Fruit fly (Drosophila melanogaster) whole organism, prepupa: ENCODE results near the gene Myo10A.

Source experiments
- CG10669 ChIP-seq: fragments of 200-800 bp; sonication (Bioruptor generic); optimal IDR thresholded peaks from 3 replicates; lab custom pipeline; 2018; ENCODE audit warnings: missing biosample characterization, mild to moderate bottlenecking, missing genetic modification characterization, moderate library complexity
- CG1621 ChIP-seq: fragments of 200-800 bp; sonication (Bioruptor generic); optimal IDR thresholded peaks from 3 replicates; lab custom pipeline; 2018; ENCODE audit warnings: missing biosample characterization, mild to moderate bottlenecking, missing genetic modification characterization
- CG6163 ChIP-seq: fragments of 200-800 bp; sonication (Bioruptor generic); IDR thresholded peaks from 3 replicates; pipeline ENCODE4 v1.3.6; 2022; ENCODE audit warnings: missing biosample characterization, missing genetic modification characterization
- CG7368 ChIP-seq: fragments of 200-800 bp; sonication (Bioruptor generic); optimal IDR thresholded peaks from 3 replicates; lab custom pipeline; 2016; ENCODE audit warnings: missing biosample characterization, missing genetic modification characterization
- CG9139 ChIP-seq: fragments of 200-800 bp; sonication (Bioruptor generic); optimal IDR thresholded peaks from 3 replicates; lab custom pipeline; 2017; ENCODE audit warnings: missing biosample characterization, mild to moderate bottlenecking, missing genetic modification characterization
- Ets21C ChIP-seq: fragments of 200-800 bp; sonication (Bioruptor generic); optimal IDR thresholded peaks from 3 replicates; lab custom pipeline; 2016; ENCODE audit warnings: missing biosample characterization, missing genetic modification characterization
- Hr38 ChIP-seq: sonication (Bioruptor generic); optimal IDR thresholded peaks from 2 replicates; lab custom pipeline; 2016; ENCODE audit warnings: missing biosample characterization, missing genetic modification characterization
- OdsH ChIP-seq: fragments of 200-800 bp; sonication (Bioruptor generic); optimal IDR thresholded peaks from 3 replicates; lab custom pipeline; 2016; ENCODE audit warnings: missing biosample characterization, missing genetic modification characterization
- achi ChIP-seq: fragments of 200-800 bp; sonication (Bioruptor generic); optimal IDR thresholded peaks from 3 replicates; lab custom pipeline; 2016; ENCODE audit warnings: missing biosample characterization, missing genetic modification characterization
- eg ChIP-seq: fragments of 200-800 bp; sonication (Bioruptor generic); IDR thresholded peaks from 3 replicates; pipeline ENCODE4 v1.3.6; 2022; ENCODE audit warnings: missing biosample characterization, missing genetic modification characterization
- fd59A ChIP-seq: fragments of 200-800 bp; sonication (Bioruptor generic); optimal IDR thresholded peaks from 2 replicates; lab custom pipeline; 2017; ENCODE audit warnings: missing biosample characterization, mild to moderate bottlenecking, missing genetic modification characterization, missing genetic modification reagents
- fkh ChIP-seq: fragments of 200-800 bp; sonication (Bioruptor generic); optimal IDR thresholded peaks from 3 replicates; lab custom pipeline; 2017; ENCODE audit warnings: missing biosample characterization, mild to moderate bottlenecking, missing genetic modification characterization, moderate library complexity
- lz ChIP-seq: fragments of 200-800 bp; sonication (Bioruptor generic); optimal IDR thresholded peaks from 3 replicates; lab custom pipeline; 2016; ENCODE audit warnings: missing biosample characterization, missing genetic modification characterization
- ss ChIP-seq, 2 experiments: fragments of 200-800 bp; sonication (Bioruptor generic); optimal IDR thresholded peaks; 2 replicates in 1 of 2; 3 replicates in 1 of 2; lab custom pipeline; 2017 to 2018; ENCODE audit warnings: mild to moderate bottlenecking in 2 of 2, missing biosample characterization in 2 of 2, missing genetic modification characterization in 2 of 2, moderate library complexity in 1 of 2

- no peak for TF ChIP-seq fkh (GFP tag; lab: Kevin White, UChicago)
- no peak for TF ChIP-seq CG10669 (GFP tag; lab: Kevin White, UChicago)
- TF ChIP-seq CG7368 (GFP tag; lab: Kevin White, UChicago): no peak
- TF ChIP-seq lz (GFP tag; lab: Kevin White, UChicago): no peak
- TF ChIP-seq ss (GFP tag; optimal IDR thresholded peaks at IDR 0.05; lab: Kevin White, UChicago): no peak
- no peak for TF ChIP-seq CG6163
- no peak for TF ChIP-seq CG9139
- TF ChIP-seq achi (GFP tag; lab: Kevin White, UChicago): no peak
- TF ChIP-seq OdsH: no peak
- TF ChIP-seq Ets21C: no peak
- TF ChIP-seq eg (GFP tag; lab: Robert Waterston, UW): no peak
- no peak for TF ChIP-seq fd59A (GFP tag; lab: Kevin White, UChicago)
- TF ChIP-seq Hr38 (GFP tag; lab: Kevin White, UChicago): no peak
- no peak for TF ChIP-seq CG1621
Measured at dm6 chrX:10883740-10884139, 46.9 kb upstream of the Myo10A start.
